Worm (Caenorhabditis elegans): ENCODE results near the gene Y62H9A.13.

Y62H9A.13 gene

DNA sequence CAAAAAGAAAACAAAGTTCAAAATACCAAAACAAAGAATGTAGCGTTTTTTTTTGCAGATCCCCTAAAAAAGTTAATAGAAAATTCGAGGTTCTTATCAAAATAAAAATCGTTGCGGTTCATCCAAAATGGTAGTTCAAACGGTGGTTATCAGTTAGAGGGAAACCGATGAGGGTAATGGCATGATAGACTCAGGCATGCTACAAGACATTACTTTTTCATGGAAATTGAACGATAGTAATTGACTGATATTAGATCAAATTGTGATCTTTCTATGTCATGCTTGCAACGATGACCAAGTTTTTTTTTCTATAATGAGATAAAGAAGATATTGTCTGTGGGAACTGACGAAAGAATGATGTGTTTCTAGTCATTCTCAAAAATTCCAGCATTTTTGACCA is 47.8 kb downstream of the Y62H9A.13 start:
- peak; percentile 50 for TF ChIP-seq nhr-48 (tag; optimal IDR thresholded peaks at IDR 0.05)
- 0 out of 2 replicates have a peak, but pooled peaks have one; percentile 16 for TF ChIP-seq ceh-20 (GFP tag; IDR thresholded peaks at IDR 0.05)
- no peak for TF ChIP-seq Y48G9A.11 (GFP tag; IDR thresholded peaks at IDR 0.05)
- peak in 1 of 2 experiments; percentile 81 for TF ChIP-seq hif-1 (tag; optimal IDR thresholded peaks at IDR 0.05)
- TF ChIP-seq ztf-7 (tag; optimal IDR thresholded peaks at IDR 0.05), result no peak
- TF ChIP-seq zag-1 (tag; optimal IDR thresholded peaks at IDR 0.05), result no peak
- no peak for TF ChIP-seq zip-11 (GFP tag; IDR thresholded peaks at IDR 0.05)
- no peak for TF ChIP-seq ceh-82 (tag; optimal IDR thresholded peaks at IDR 0.05)
- TF ChIP-seq lin-1 (GFP tag; IDR thresholded peaks at IDR 0.05), result no peak
- TF ChIP-seq ZK337.2 (GFP tag; IDR thresholded peaks at IDR 0.05), result no peak
- no peak for TF ChIP-seq ceh-62 (tag; optimal IDR thresholded peaks at IDR 0.05)
- no peak for TF ChIP-seq lin-29 (GFP tag; IDR thresholded peaks at IDR 0.05)
- TF ChIP-seq hlh-11 (tag; optimal IDR thresholded peaks at IDR 0.05), result peak; percentile 78
- no peak for TF ChIP-seq daf-12 (tag; optimal IDR thresholded peaks at IDR 0.05)
- TF ChIP-seq D1046.2 (GFP tag; IDR thresholded peaks at IDR 0.05), result no peak
- TF ChIP-seq ceh-44 (GFP tag; IDR thresholded peaks at IDR 0.05), result no peak
- TF ChIP-seq T20F7.1 (GFP tag; optimal IDR thresholded peaks at IDR 0.05), result no peak
- no peak for TF ChIP-seq cey-2 (tag; optimal IDR thresholded peaks at IDR 0.05; ENCODE audit: borderline replicate concordance, insufficient read depth)
- TF ChIP-seq dmd-6 (GFP tag; IDR thresholded peaks at IDR 0.05), result peak; percentile 87
- no peak for TF ChIP-seq mxl-3 (GFP tag; optimal IDR thresholded peaks at IDR 0.05)
- no peak for TF ChIP-seq nhr-10 (tag; optimal IDR thresholded peaks at IDR 0.05)
- TF ChIP-seq snpc-4 (tag; optimal IDR thresholded peaks at IDR 0.05), result no peak
- no peak for TF ChIP-seq duxl-1 (tag; optimal IDR thresholded peaks at IDR 0.05; ENCODE audit: poor library complexity)
- TF ChIP-seq tag-97 (GFP tag; IDR thresholded peaks at IDR 0.05), result no peak
- TF ChIP-seq ceh-32 (tag; optimal IDR thresholded peaks at IDR 0.05; ENCODE audit: poor library complexity), result no peak
- no peak for TF ChIP-seq fos-1 (tag; optimal IDR thresholded peaks at IDR 0.05)
- no peak for TF ChIP-seq vab-7 (GFP tag; IDR thresholded peaks at IDR 0.05)
- TF ChIP-seq F49E8.2 (tag; optimal IDR thresholded peaks at IDR 0.05; ENCODE audit: borderline replicate concordance), result no peak
- TF ChIP-seq F26F4.8 (GFP tag; conservative IDR thresholded peaks at IDR 0.05), result no peak
- TF ChIP-seq daf-19 (GFP tag; conservative IDR thresholded peaks at IDR 0.05), result no peak
- no peak for TF ChIP-seq ces-1 (GFP tag; optimal IDR thresholded peaks at IDR 0.05)
- no peak for TF ChIP-seq spr-3 (GFP tag; optimal IDR thresholded peaks at IDR 0.05)
- no peak for TF ChIP-seq hmg-1.1 (GFP tag; IDR thresholded peaks at IDR 0.05)
- no peak for TF ChIP-seq lin-15B (tag; optimal IDR thresholded peaks at IDR 0.05)
- no peak for TF ChIP-seq ama-1 (optimal IDR thresholded peaks at IDR 0.05)
- peak; percentile 75 for TF ChIP-seq dve-1 (tag; optimal IDR thresholded peaks at IDR 0.05; ENCODE audit: insufficient read depth)
- TF ChIP-seq nhr-76 (tag; optimal IDR thresholded peaks at IDR 0.05), result no peak
- TF ChIP-seq daf-8 (GFP tag; IDR thresholded peaks at IDR 0.05), result no peak
- no peak for TF ChIP-seq gei-8 (GFP tag; optimal IDR thresholded peaks at IDR 0.05)
- no peak for TF ChIP-seq nhr-25 (tag; optimal IDR thresholded peaks at IDR 0.05; ENCODE audit: borderline replicate concordance, insufficient read depth)
- TF ChIP-seq saeg-2 (GFP tag; IDR thresholded peaks at IDR 0.05), result no peak
- TF ChIP-seq Y75B8A.6 (GFP tag; IDR thresholded peaks at IDR 0.05), result no peak
- TF ChIP-seq set-16 (GFP tag; IDR thresholded peaks at IDR 0.05), result no peak
- TF ChIP-seq lir-3 (tag; optimal IDR thresholded peaks at IDR 0.05), result no peak
- TF ChIP-seq nhr-6 (tag; optimal IDR thresholded peaks at IDR 0.05), result no peak
- TF ChIP-seq ztf-11 (tag; optimal IDR thresholded peaks at IDR 0.05), result no peak
- TF ChIP-seq egl-43 (GFP tag; IDR thresholded peaks at IDR 0.05), result no peak
- TF ChIP-seq ceh-28 (tag; optimal IDR thresholded peaks at IDR 0.05), result no peak
- no peak for TF ChIP-seq mxl-2 (GFP tag; conservative IDR thresholded peaks at IDR 0.05)
- no peak for TF ChIP-seq zfp-3 (GFP tag; conservative IDR thresholded peaks at IDR 0.05)
- peak in 1 of 2 experiments; percentile 62 for TF ChIP-seq mdl-1 (tag; optimal IDR thresholded peaks at IDR 0.05)
- no peak for TF ChIP-seq ctbp-1 (GFP tag; IDR thresholded peaks at IDR 0.05)

Measured in whole organism, L4 larva.